Fruit fly (Drosophila melanogaster): ENCODE data around the gene CG13083.

DNA sequence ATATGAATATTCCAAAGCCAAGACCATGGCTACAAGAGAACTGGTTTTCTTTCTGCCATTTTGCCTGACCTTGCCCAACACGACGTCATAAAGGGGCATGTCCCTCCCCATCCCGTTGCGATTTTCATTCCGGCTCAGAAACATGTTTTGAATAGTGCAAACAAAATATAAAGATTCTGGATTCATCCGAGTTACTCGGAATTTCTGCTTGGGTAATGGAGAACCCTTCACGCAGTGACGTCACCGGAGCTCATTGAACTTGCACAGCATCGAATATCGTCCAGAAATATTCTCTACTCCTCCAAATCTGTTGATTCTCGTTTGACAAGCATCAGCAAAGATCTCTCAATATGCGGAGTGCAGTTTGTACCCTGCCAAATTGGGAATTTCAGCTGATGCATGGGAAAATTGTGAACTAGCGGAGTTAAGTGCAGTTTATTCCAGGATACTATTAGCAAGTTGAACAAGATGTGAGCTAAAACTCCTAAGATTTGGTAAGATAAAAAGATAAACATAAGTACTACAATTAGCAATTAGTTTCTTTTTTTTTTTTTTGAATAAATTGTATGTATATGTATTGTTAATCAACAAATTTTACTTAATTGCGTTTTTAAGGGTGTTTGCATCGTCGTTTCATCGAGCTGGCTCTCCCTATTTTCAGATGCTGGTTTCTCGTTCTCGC is 33.1 kb upstream of the CG13083 start, which contains the start of gene CG10026:
- TF ChIP-seq Dfd (GFP tag; optimal IDR thresholded peaks at IDR 0.05) (no peak), HLH106 (tag; optimal IDR thresholded peaks at IDR 0.05) (peak; percentile 53), Hnf4 (GFP tag; optimal IDR thresholded peaks at IDR 0.05) (no peak), h (GFP tag; optimal IDR thresholded peaks at IDR 0.05) (peak; percentile 25), N (GFP tag; optimal IDR thresholded peaks at IDR 0.05) (no peak), Abd-B (GFP tag; optimal IDR thresholded peaks at IDR 0.05) (no peak)

Data from whole organism, wandering third instar larva.